Fruit fly (Drosophila melanogaster) whole organism, embryonic: ENCODE data around the gene Lipt2.
A peak's percentile ranks its signal among the peaks of the same experiment; 100 is the strongest.

Experiments
- Abd-B ChIP-seq: fragments of 200-800 bp; sonication (Bioruptor generic); optimal IDR thresholded peaks from 2 replicates; lab custom pipeline; 2018; ENCODE audit warnings: missing biosample characterization, mild to moderate bottlenecking, missing genetic modification characterization, moderate library complexity
- Ada2b ChIP-seq: fragments of 200-800 bp; sonication (Bioruptor generic); IDR thresholded peaks from 2 replicates; pipeline ENCODE4 v1.3.6; 2022; ENCODE audit warnings: missing biosample characterization, missing genetic modification characterization
- CG10274 ChIP-seq: fragments of 200-800 bp; sonication (Bioruptor generic); optimal IDR thresholded peaks from 3 replicates; lab custom pipeline; 2017; ENCODE audit warnings: missing biosample characterization, mild to moderate bottlenecking, missing genetic modification characterization
- CG10321 ChIP-seq: fragments of 200-800 bp; sonication (Bioruptor generic); IDR thresholded peaks from 2 replicates; pipeline ENCODE4 v1.3.6; 2022; ENCODE audit warnings: missing biosample characterization, missing genetic modification characterization
- CG10366 ChIP-seq: fragments of 200-800 bp; sonication (Bioruptor generic); IDR thresholded peaks from 2 replicates; pipeline ENCODE4 v1.3.6; 2022; ENCODE audit warnings: missing biosample characterization, missing genetic modification characterization
- CG11696 ChIP-seq: fragments of 200-800 bp; sonication (Bioruptor generic); IDR thresholded peaks from 2 replicates; pipeline ENCODE4 v1.3.6; 2022; ENCODE audit warnings: missing biosample characterization, missing genetic modification characterization
- CG1233 ChIP-seq: fragments of 200-800 bp; sonication (Bioruptor generic); optimal IDR thresholded peaks from 4 replicates; lab custom pipeline; 2018; ENCODE audit warnings: missing biosample characterization, mild to moderate bottlenecking, missing genetic modification characterization
- CG12744 ChIP-seq: fragments of 200-800 bp; sonication (Bioruptor generic); optimal IDR thresholded peaks from 2 replicates; lab custom pipeline; 2016; ENCODE audit warnings: missing biosample characterization, missing genetic modification characterization
- CG13287 ChIP-seq: fragments of 200-800 bp; sonication (Bioruptor generic); IDR thresholded peaks from 2 replicates; pipeline ENCODE4 v1.3.6; 2022; ENCODE audit warnings: missing biosample characterization, missing genetic modification characterization; ENCODE audit not compliant: partially characterized antibody
- CG15073 ChIP-seq: fragments of 200-800 bp; sonication (Bioruptor generic); optimal IDR thresholded peaks from 2 replicates; lab custom pipeline; 2016; ENCODE audit warnings: missing biosample characterization, missing genetic modification characterization
- CG16779 ChIP-seq: fragments of 200-800 bp; sonication (Bioruptor generic); IDR thresholded peaks from 2 replicates; pipeline ENCODE4 v1.3.6; 2022; ENCODE audit warnings: missing biosample characterization, missing genetic modification characterization
- CG17802 ChIP-seq: fragments of 200-800 bp; sonication (Bioruptor generic); optimal IDR thresholded peaks from 2 replicates; lab custom pipeline; 2018; ENCODE audit warnings: missing biosample characterization, mild to moderate bottlenecking, missing genetic modification characterization, moderate library complexity
- CG2202 ChIP-seq: fragments of 200-800 bp; sonication (Bioruptor generic); optimal IDR thresholded peaks from 2 replicates; lab custom pipeline; 2018; ENCODE audit warnings: missing biosample characterization, mild to moderate bottlenecking, missing genetic modification characterization
- CG31441 ChIP-seq: fragments of 200-800 bp; sonication (Bioruptor generic); IDR thresholded peaks from 2 replicates; pipeline ENCODE4 v1.3.6; 2022; ENCODE audit warnings: missing biosample characterization, missing genetic modification characterization
- CG5245 ChIP-seq: fragments of 200-800 bp; sonication (Bioruptor generic); optimal IDR thresholded peaks from 3 replicates; lab custom pipeline; 2016; ENCODE audit warnings: missing biosample characterization, missing genetic modification characterization
- CG6791 ChIP-seq: fragments of 200-800 bp; sonication (Bioruptor generic); IDR thresholded peaks from 3 replicates; pipeline ENCODE4 v1.3.6; 2022; ENCODE audit warnings: missing biosample characterization, missing genetic modification characterization; ENCODE audit not compliant: partially characterized antibody
- CG7556 ChIP-seq: fragments of 200-800 bp; sonication (Bioruptor generic); optimal IDR thresholded peaks from 2 replicates; lab custom pipeline; 2017; ENCODE audit warnings: missing biosample characterization, mild to moderate bottlenecking, missing genetic modification characterization
- CG8089 ChIP-seq: fragments of 200-800 bp; sonication (Bioruptor generic); optimal IDR thresholded peaks from 3 replicates; lab custom pipeline; 2016; ENCODE audit warnings: missing biosample characterization, missing genetic modification characterization
- CG8281 ChIP-seq: fragments of 200-800 bp; sonication (Bioruptor generic); optimal IDR thresholded peaks from 2 replicates; lab custom pipeline; 2018; ENCODE audit warnings: missing biosample characterization, mild to moderate bottlenecking, missing genetic modification characterization, moderate library complexity
- CG9609 ChIP-seq: fragments of 200-800 bp; sonication (Bioruptor generic); optimal IDR thresholded peaks from 3 replicates; lab custom pipeline; 2016; ENCODE audit warnings: missing biosample characterization, missing genetic modification characterization
- CoRest ChIP-seq: fragments of 200-800 bp; sonication (Bioruptor generic); optimal IDR thresholded peaks from 3 replicates; lab custom pipeline; 2018; ENCODE audit warnings: missing biosample characterization, mild to moderate bottlenecking, missing genetic modification characterization, moderate library complexity
- H2.0 ChIP-seq: fragments of 200-800 bp; sonication (Bioruptor generic); IDR thresholded peaks from 2 replicates; pipeline ENCODE4 v1.3.6; 2022; ENCODE audit warnings: missing biosample characterization, missing genetic modification characterization
- HLH4C ChIP-seq: fragments of 200-800 bp; sonication (Bioruptor generic); IDR thresholded peaks from 3 replicates; pipeline ENCODE4 v1.3.6; 2022; ENCODE audit warnings: missing biosample characterization, missing genetic modification characterization; ENCODE audit not compliant: partially characterized antibody
- HLHmδ ChIP-seq: fragments of 200-800 bp; sonication (Bioruptor generic); optimal IDR thresholded peaks from 2 replicates; lab custom pipeline; 2018; ENCODE audit warnings: missing biosample characterization, mild to moderate bottlenecking, missing genetic modification characterization, moderate library complexity
- Hr78 ChIP-seq, 2 experiments: fragments of 200-800 bp in 1 of 2; fragments of >200 bp in 1 of 2; sonication (Bioruptor generic) in 1 of 2; optimal IDR thresholded peaks; 2 replicates each; lab custom pipeline; 2017 to 2019; ENCODE audit warnings: missing biosample characterization in 2 of 2, missing genetic modification characterization in 2 of 2, mild to moderate bottlenecking in 1 of 2, moderate library complexity in 1 of 2
- MBD-R2 ChIP-seq: fragments of 200-800 bp; sonication (Bioruptor generic); IDR thresholded peaks from 2 replicates; pipeline ENCODE4 v1.3.6; 2022; ENCODE audit warnings: missing biosample characterization, missing genetic modification characterization
- Pdp1 ChIP-seq, 2 experiments: fragments of 200-800 bp; sonication (Bioruptor generic); optimal IDR thresholded peaks; 3 replicates each; lab custom pipeline; 2016; ENCODE audit warnings: missing biosample characterization in 2 of 2, missing genetic modification characterization in 2 of 2, mild to moderate bottlenecking in 1 of 2, moderate library complexity in 1 of 2
- Sry-δ ChIP-seq: fragments of 200-800 bp; sonication (Bioruptor generic); optimal IDR thresholded peaks from 2 replicates; lab custom pipeline; 2016; ENCODE audit warnings: missing biosample characterization, missing genetic modification characterization
- Ssrp ChIP-seq: fragments of 200-800 bp; sonication (Bioruptor generic); optimal IDR thresholded peaks from 2 replicates; lab custom pipeline; 2018; ENCODE audit warnings: missing biosample characterization, mild to moderate bottlenecking, missing genetic modification characterization, moderate library complexity
- btn ChIP-seq: fragments of 200-800 bp; sonication (Bioruptor generic); optimal IDR thresholded peaks from 2 replicates; lab custom pipeline; 2016; ENCODE audit warnings: missing biosample characterization, missing genetic modification characterization
- cato ChIP-seq: fragments of 200-800 bp; sonication (Bioruptor generic); optimal IDR thresholded peaks from 2 replicates; lab custom pipeline; 2016; ENCODE audit warnings: missing biosample characterization, missing genetic modification characterization, borderline replicate concordance
- dpn ChIP-seq, 2 experiments: fragments of 200-800 bp; sonication (Bioruptor generic); optimal IDR thresholded peaks; 3 replicates each; lab custom pipeline; 2016; ENCODE audit warnings: missing biosample characterization in 2 of 2, missing genetic modification characterization in 2 of 2
- exex ChIP-seq: fragments of 200-800 bp; sonication (Bioruptor generic); optimal IDR thresholded peaks from 4 replicates; lab custom pipeline; 2018; ENCODE audit warnings: missing biosample characterization, mild to moderate bottlenecking, missing genetic modification characterization, moderate library complexity
- ftz-f1 ChIP-seq: fragments of 200-800 bp; sonication (Bioruptor generic); optimal IDR thresholded peaks from 2 replicates; lab custom pipeline; 2016; ENCODE audit warnings: missing biosample characterization, missing genetic modification characterization
- gcm ChIP-seq: fragments of 200-800 bp; sonication (Bioruptor generic); optimal IDR thresholded peaks from 2 replicates; lab custom pipeline; 2019; ENCODE audit warnings: missing biosample characterization, mild to moderate bottlenecking, missing genetic modification characterization, moderate library complexity
- gem ChIP-seq: fragments of 200-800 bp; sonication (Bioruptor generic); optimal IDR thresholded peaks from 2 replicates; lab custom pipeline; 2019; ENCODE audit warnings: missing biosample characterization, mild to moderate bottlenecking, missing genetic modification characterization, moderate library complexity
- hb ChIP-seq: fragments of 200-800 bp; sonication (Bioruptor generic); IDR thresholded peaks from 3 replicates; pipeline ENCODE4 v1.3.6; 2022; ENCODE audit warnings: missing biosample characterization, missing genetic modification characterization; ENCODE audit not compliant: partially characterized antibody
- jigr1 ChIP-seq: fragments of 200-800 bp; sonication (Bioruptor generic); IDR thresholded peaks from 3 replicates; pipeline ENCODE4 v1.3.6; 2022; ENCODE audit warnings: missing biosample characterization, missing genetic modification characterization
- kah ChIP-seq: fragments of 200-800 bp; sonication (Bioruptor generic); optimal IDR thresholded peaks from 2 replicates; lab custom pipeline; 2018; ENCODE audit warnings: missing biosample characterization, mild to moderate bottlenecking, missing genetic modification characterization
- lilli ChIP-seq: fragments of 200-800 bp; sonication (Bioruptor generic); optimal IDR thresholded peaks from 3 replicates; lab custom pipeline; 2016; ENCODE audit warnings: missing biosample characterization, missing genetic modification characterization
- phol ChIP-seq: fragments of 200-800 bp; sonication (Bioruptor generic); optimal IDR thresholded peaks from 3 replicates; lab custom pipeline; 2018; ENCODE audit warnings: missing biosample characterization, mild to moderate bottlenecking, missing genetic modification characterization, moderate library complexity
- pita ChIP-seq: fragments of 200-800 bp; sonication (Bioruptor generic); optimal IDR thresholded peaks from 2 replicates; lab custom pipeline; 2017; ENCODE audit warnings: missing biosample characterization, mild to moderate bottlenecking, missing genetic modification characterization
- pros ChIP-seq: fragments of 200-800 bp; sonication (Bioruptor generic); optimal IDR thresholded peaks from 3 replicates; lab custom pipeline; 2019; ENCODE audit warnings: missing biosample characterization, mild to moderate bottlenecking, missing genetic modification characterization, moderate library complexity
- salm ChIP-seq: fragments of 200-800 bp; sonication (Bioruptor generic); optimal IDR thresholded peaks from 2 replicates; lab custom pipeline; 2018; ENCODE audit warnings: missing biosample characterization, mild to moderate bottlenecking, missing genetic modification characterization
- sisA ChIP-seq: fragments of 200-800 bp; sonication (Bioruptor generic); IDR thresholded peaks from 2 replicates; pipeline ENCODE4 v1.3.6; 2022; ENCODE audit warnings: missing biosample characterization, missing genetic modification characterization
- tin ChIP-seq: fragments of 200-800 bp; sonication (Bioruptor generic); optimal IDR thresholded peaks from 3 replicates; lab custom pipeline; 2016; ENCODE audit warnings: missing biosample characterization, missing genetic modification characterization
- toy ChIP-seq: fragments of 200-800 bp; sonication (Bioruptor generic); IDR thresholded peaks from 2 replicates; pipeline ENCODE4 v1.3.6; 2022; ENCODE audit warnings: missing biosample characterization, missing genetic modification characterization
- usp ChIP-seq: fragments of >200 bp; optimal IDR thresholded peaks from 2 replicates; lab custom pipeline; 2017; ENCODE audit warnings: missing biosample characterization, missing genetic modification characterization
- vnd ChIP-seq: fragments of 200-800 bp; sonication (Bioruptor generic); IDR thresholded peaks from 3 replicates; pipeline ENCODE4 v1.3.6; 2022; ENCODE audit warnings: missing biosample characterization, missing genetic modification characterization; ENCODE audit not compliant: partially characterized antibody

The Lipt2 gene

dm6 chr3R:4433441-4434077, 3.6 kb downstream of the Lipt2 start, which contains the start of the genes eIF3a and CG1074 (continued):
- peak; percentile 44 for TF ChIP-seq CG2202 (tag; lab: Kevin White, UChicago)
- peak; percentile 96 for TF ChIP-seq vnd (GFP tag; lab: Robert Waterston, UW)
- TF ChIP-seq gcm (GFP tag; lab: Kevin White, UChicago), result peak; percentile 47
- peak; percentile 52 for TF ChIP-seq CG1233 (GFP tag; lab: Kevin White, UChicago)
- peak; percentile 92 for TF ChIP-seq HLHmδ (GFP tag; lab: Kevin White, UChicago)
- peak; percentile 99 for TF ChIP-seq phol
- TF ChIP-seq CG31441 (GFP tag; lab: Robert Waterston, UW), result no peak; the same call in 1 of the 2 replicates
- peak; percentile 97 for TF ChIP-seq CG13287 (GFP tag; lab: Robert Waterston, UW)
- TF ChIP-seq CG10274 (GFP tag; lab: Kevin White, UChicago), result peak; percentile 39
- no peak; the same call in 1 of the 2 replicates for TF ChIP-seq CG10366 (GFP tag; lab: Robert Waterston, UW)
- peak; percentile 54 for TF ChIP-seq CG12744 (GFP tag; lab: Kevin White, UChicago)
- peak; percentile 51 for TF ChIP-seq kah (GFP tag; lab: Kevin White, UChicago)
- peak; percentile 13 for TF ChIP-seq Ssrp
- peak; percentile 40 to 73 for TF ChIP-seq dpn (GFP tag; optimal IDR thresholded peaks at IDR 0.05; lab: Kevin White, UChicago)
- peak; percentile 24 for TF ChIP-seq CG7556 (GFP tag; lab: Kevin White, UChicago)
- TF ChIP-seq HLH4C (GFP tag; lab: Robert Waterston, UW), result peak; percentile 95
- no peak for TF ChIP-seq jigr1 (GFP tag; lab: Robert Waterston, UW)
- no peak for TF ChIP-seq sisA (GFP tag; lab: Robert Waterston, UW)
- no peak for TF ChIP-seq exex (tag; lab: Kevin White, UChicago)
- TF ChIP-seq Ada2b (GFP tag; lab: Robert Waterston, UW), result peak; percentile 48
- peak; percentile 91 for TF ChIP-seq Sry-δ (GFP tag; lab: Kevin White, UChicago)
- TF ChIP-seq lilli (GFP tag; lab: Kevin White, UChicago), result peak; percentile 79
- TF ChIP-seq CG9609 (GFP tag; lab: Kevin White, UChicago), result peak; percentile 53
- peak; percentile 60 for TF ChIP-seq toy (GFP tag; lab: Robert Waterston, UW)
- peak; percentile 31; the same call in 1 of the 2 replicates for TF ChIP-seq H2.0 (GFP tag; lab: Robert Waterston, UW)
- peak; percentile 16 for TF ChIP-seq pros
- TF ChIP-seq salm (tag; lab: Kevin White, UChicago), result peak; percentile 8
- TF ChIP-seq CG17802 (tag; lab: Kevin White, UChicago), result peak; percentile 52
- no peak for TF ChIP-seq gem (tag; lab: Kevin White, UChicago)
- TF ChIP-seq CG5245 (GFP tag; lab: Kevin White, UChicago), result peak; percentile 35
- peak; percentile 63 to 72 for TF ChIP-seq Pdp1 (GFP tag; optimal IDR thresholded peaks at IDR 0.05; lab: Kevin White, UChicago)
- peak; percentile 67 for TF ChIP-seq CG11696 (GFP tag; lab: Robert Waterston, UW)
- peak; percentile 97 for TF ChIP-seq hb
- TF ChIP-seq CG8281 (tag; lab: Kevin White, UChicago), result no peak
- peak; percentile 96 for TF ChIP-seq MBD-R2
- TF ChIP-seq tin (GFP tag; lab: Kevin White, UChicago), result peak; percentile 64
- no peak for TF ChIP-seq Abd-B
- TF ChIP-seq CG6791, result peak; percentile 98
- TF ChIP-seq cato, result no peak
- TF ChIP-seq btn (GFP tag; lab: Kevin White, UChicago), result peak; percentile 22
- TF ChIP-seq ftz-f1 (GFP tag; lab: Kevin White, UChicago), result peak; percentile 65
- TF ChIP-seq pita, result no peak
- no peak for TF ChIP-seq usp
- TF ChIP-seq CG15073, result no peak
- peak; percentile 73 for TF ChIP-seq CG8089 (GFP tag; lab: Kevin White, UChicago)
- peak; percentile 39; the same call in 1 of the 2 replicates for TF ChIP-seq CG10321
- TF ChIP-seq CoRest (tag; lab: Kevin White, UChicago), result peak; percentile 51
- no peak for TF ChIP-seq Hr78 (GFP tag; optimal IDR thresholded peaks at IDR 0.05; lab: Kevin White, UChicago)
- 0 out of 2 replicates have a peak, but pooled peaks have one; percentile 65 for TF ChIP-seq CG16779 (GFP tag; lab: Robert Waterston, UW)
